Worm (Caenorhabditis elegans): Measurements from ENCODE around the gene C55A6.3.
A peak's percentile ranks its signal among the peaks of the same experiment; 100 is the strongest.

The C55A6.3 gene

ce11 chrV:11545227-11545626 lies 31.9 kb upstream of the C55A6.3 start, which contains the start of gene F38B7.10:
F38B7.10 (plus strand) TSS chrV:11545527.
- TF ChIP-seq unc-62 (GFP tag; optimal IDR thresholded peaks at IDR 0.05): no peak
- no peak for TF ChIP-seq M03D4.4 (tag; optimal IDR thresholded peaks at IDR 0.05)
- no peak for TF ChIP-seq lin-32 (GFP tag; optimal IDR thresholded peaks at IDR 0.05)
- no peak for TF ChIP-seq elt-1 (tag; optimal IDR thresholded peaks at IDR 0.05; ENCODE audit: borderline replicate concordance, insufficient read depth)
- no peak for TF ChIP-seq tbx-8 (GFP tag; optimal IDR thresholded peaks at IDR 0.05)
- TF ChIP-seq ceh-83 (GFP tag; optimal IDR thresholded peaks at IDR 0.05): no peak
- no peak for TF ChIP-seq nhr-28 (tag; optimal IDR thresholded peaks at IDR 0.05)
- no peak for TF ChIP-seq mep-1 (tag; optimal IDR thresholded peaks at IDR 0.05)
- TF ChIP-seq unc-120 (tag; optimal IDR thresholded peaks at IDR 0.05; ENCODE audit: poor library complexity, severe bottlenecking): no peak
- no peak for TF ChIP-seq ceh-39 (tag; optimal IDR thresholded peaks at IDR 0.05)

ce11 chrV:11543564-11543963 lies 30.2 kb upstream of the C55A6.3 start, which contains the start of gene F38B7.2:
F38B7.2 (plus strand) TSS chrV:11543963.
- TF ChIP-seq mep-1 (tag; optimal IDR thresholded peaks at IDR 0.05) (no peak), lin-32 (GFP tag; optimal IDR thresholded peaks at IDR 0.05) (no peak), hlh-1 (tag; optimal IDR thresholded peaks at IDR 0.05) (no peak), M03D4.4 (tag; optimal IDR thresholded peaks at IDR 0.05) (no peak), flh-1 (GFP tag; optimal IDR thresholded peaks at IDR 0.05) (no peak), nhr-237 (tag; optimal IDR thresholded peaks at IDR 0.05) (no peak), tbx-8 (GFP tag; optimal IDR thresholded peaks at IDR 0.05) (no peak), lsy-2 (tag; optimal IDR thresholded peaks at IDR 0.05) (no peak), elt-1 (tag; optimal IDR thresholded peaks at IDR 0.05; ENCODE audit: borderline replicate concordance, insufficient read depth) (no peak), blmp-1 (tag; optimal IDR thresholded peaks at IDR 0.05) (no peak), unc-62 (GFP tag; optimal IDR thresholded peaks at IDR 0.05) (no peak), lin-13 (tag; optimal IDR thresholded peaks at IDR 0.05) (no peak), ceh-43 (GFP tag; optimal IDR thresholded peaks at IDR 0.05) (no peak), mab-5 (tag; optimal IDR thresholded peaks at IDR 0.05) (no peak), ztf-11 (tag; optimal IDR thresholded peaks at IDR 0.05) (no peak), bed-3 (GFP tag; optimal IDR thresholded peaks at IDR 0.05) (no peak), nhr-2 (tag; optimal IDR thresholded peaks at IDR 0.05) (no peak), elt-3 (tag; optimal IDR thresholded peaks at IDR 0.05) (no peak)

ce11 chrV:11541284-11541683 lies 28.0 kb upstream of the C55A6.3 start:
- TF ChIP-seq ceh-39 (tag; optimal IDR thresholded peaks at IDR 0.05) (no peak), unc-120 (tag; optimal IDR thresholded peaks at IDR 0.05; ENCODE audit: poor library complexity, severe bottlenecking) (peak; percentile 31)

ce11 chrV:11539502-11539901 lies 26.2 kb upstream of the C55A6.3 start:
- TF ChIP-seq lin-32 (GFP tag; optimal IDR thresholded peaks at IDR 0.05) (no peak), ceh-83 (GFP tag; optimal IDR thresholded peaks at IDR 0.05) (no peak), tbx-8 (GFP tag; optimal IDR thresholded peaks at IDR 0.05) (no peak), nhr-76 (tag; optimal IDR thresholded peaks at IDR 0.05) (no peak), sem-2 (GFP tag; optimal IDR thresholded peaks at IDR 0.05) (no peak), ceh-39 (tag; optimal IDR thresholded peaks at IDR 0.05) (no peak), unc-120 (tag; optimal IDR thresholded peaks at IDR 0.05; ENCODE audit: poor library complexity, severe bottlenecking) (no peak), lin-13 (tag; optimal IDR thresholded peaks at IDR 0.05) (no peak), elt-1 (tag; optimal IDR thresholded peaks at IDR 0.05; ENCODE audit: borderline replicate concordance, insufficient read depth) (no peak), mab-5 (tag; optimal IDR thresholded peaks at IDR 0.05) (no peak)

- TF ChIP-seq ces-1 (GFP tag; optimal IDR thresholded peaks at IDR 0.05) (peak; percentile 5), pha-4 (tag; optimal IDR thresholded peaks at IDR 0.05) (no peak)
Measured at ce11 chrV:11536667-11537066, 23.3 kb upstream of the C55A6.3 start.

ce11 chrV:11535504-11536062 lies 22.3 kb upstream of the C55A6.3 start:
- TF ChIP-seq lin-13 (tag; optimal IDR thresholded peaks at IDR 0.05) (no peak), lsy-2 (tag; optimal IDR thresholded peaks at IDR 0.05) (no peak), hlh-1 (tag; optimal IDR thresholded peaks at IDR 0.05) (peak; percentile 80), unc-120 (tag; optimal IDR thresholded peaks at IDR 0.05; ENCODE audit: poor library complexity, severe bottlenecking) (peak; percentile 78)

Data from whole organism, mixed stage, embryonic.